Worm (Caenorhabditis elegans): ENCODE measurements around the gene F01F1.2.
A peak's percentile ranks its signal among the peaks of the same experiment; 100 is the strongest.

F01F1.2 gene

DNA sequence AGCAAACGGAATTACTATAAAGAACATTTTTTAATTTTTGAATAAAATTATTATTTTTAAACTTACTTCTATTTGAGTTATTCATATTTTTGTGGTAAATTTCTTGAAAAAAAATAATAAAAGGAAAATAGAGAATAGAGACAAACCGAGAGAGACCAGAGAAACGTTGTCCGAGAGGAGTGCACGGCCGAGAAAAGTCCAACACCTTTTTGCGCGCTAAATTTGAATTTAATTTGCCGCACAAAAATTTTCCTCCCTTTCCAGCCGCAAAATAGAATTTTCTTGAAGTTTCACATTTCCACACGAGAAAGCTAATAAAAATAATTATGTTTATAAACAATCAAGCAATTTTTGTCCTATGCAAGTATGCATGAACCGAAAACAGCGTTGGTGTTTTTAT is 6.6 kb upstream of the F01F1.2 start, which contains the start of the genes F01F1.11 and F01F1.3:
TSS of gene F01F1.11 (minus strand) at position 118 of the 400 bp plus-strand sequence.
TSS of gene F01F1.3 (plus strand) at position 179 of the 400 bp plus-strand sequence.
- TF ChIP-seq xbp-1 (tag; optimal IDR thresholded peaks at IDR 0.05): peak; percentile 89
- peak; percentile 64 for TF ChIP-seq mab-9 (GFP tag; IDR thresholded peaks at IDR 0.05)
- TF ChIP-seq nhr-76 (tag; optimal IDR thresholded peaks at IDR 0.05): no peak
- TF ChIP-seq ces-1 (GFP tag; optimal IDR thresholded peaks at IDR 0.05): no peak
- peak; percentile 89 for TF ChIP-seq swsn-7 (tag; optimal IDR thresholded peaks at IDR 0.05)
- TF ChIP-seq zag-1 (tag; optimal IDR thresholded peaks at IDR 0.05): no peak
- peak; percentile 92 for TF ChIP-seq sox-4 (tag; optimal IDR thresholded peaks at IDR 0.05)
- TF ChIP-seq ama-1 (optimal IDR thresholded peaks at IDR 0.05): no peak
- peak; percentile 85 for TF ChIP-seq lin-14 (GFP tag; optimal IDR thresholded peaks at IDR 0.05)
- peak; percentile 57 for TF ChIP-seq fos-1 (tag; optimal IDR thresholded peaks at IDR 0.05)
- TF ChIP-seq nhr-77 (tag; optimal IDR thresholded peaks at IDR 0.05): peak; percentile 54
- peak; percentile 90 for TF ChIP-seq snu-23 (GFP tag; optimal IDR thresholded peaks at IDR 0.05)
- TF ChIP-seq nhr-12 (tag; optimal IDR thresholded peaks at IDR 0.05): no peak
- TF ChIP-seq lin-35 (GFP tag; optimal IDR thresholded peaks at IDR 0.05): peak; percentile 97 to 98
- TF ChIP-seq aha-1 (tag; optimal IDR thresholded peaks at IDR 0.05): no peak
- peak; percentile 93 for TF ChIP-seq nhr-47 (tag; optimal IDR thresholded peaks at IDR 0.05)
- peak; percentile 31 for TF ChIP-seq lin-39 (tag; optimal IDR thresholded peaks at IDR 0.05)
- TF ChIP-seq hlh-4 (tag; optimal IDR thresholded peaks at IDR 0.05): peak; percentile 50
- no peak for TF ChIP-seq pqm-1 (tag; optimal IDR thresholded peaks at IDR 0.05)
- TF ChIP-seq efl-3 (GFP tag; optimal IDR thresholded peaks at IDR 0.05): peak; percentile 48
- TF ChIP-seq C34B4.2 (tag; optimal IDR thresholded peaks at IDR 0.05): no peak
- peak; percentile 91 for TF ChIP-seq irx-1 (tag; optimal IDR thresholded peaks at IDR 0.05)
- no peak for TF ChIP-seq nhr-28 (tag; optimal IDR thresholded peaks at IDR 0.05)
- TF ChIP-seq unc-30 (tag; optimal IDR thresholded peaks at IDR 0.05): no peak
- peak; percentile 2 for TF ChIP-seq snpc-4 (tag; optimal IDR thresholded peaks at IDR 0.05)
- peak; percentile 69 to 82 (median 79) for TF ChIP-seq ceh-82 (tag; optimal IDR thresholded peaks at IDR 0.05)
- peak; percentile 59 for TF ChIP-seq dsc-1 (tag; optimal IDR thresholded peaks at IDR 0.05)
- TF ChIP-seq ztf-11 (tag; optimal IDR thresholded peaks at IDR 0.05): peak in 1 of 2 experiments; percentile 95
- TF ChIP-seq dpl-1 (GFP tag; optimal IDR thresholded peaks at IDR 0.05): peak; percentile 95 to 97 (median 96)
- TF ChIP-seq C16A3.4 (tag; optimal IDR thresholded peaks at IDR 0.05): peak; percentile 81
- TF ChIP-seq lir-3 (tag; optimal IDR thresholded peaks at IDR 0.05; ENCODE audit: poor library complexity): peak; percentile 96
- TF ChIP-seq nhr-19 (GFP tag; conservative IDR thresholded peaks at IDR 0.05): peak; percentile 89
- peak; percentile 13 for TF ChIP-seq mef-2 (tag; optimal IDR thresholded peaks at IDR 0.05)
- no peak for TF ChIP-seq nhr-84 (tag; optimal IDR thresholded peaks at IDR 0.05)
- peak; percentile 86 for TF ChIP-seq C04F5.9 (tag; optimal IDR thresholded peaks at IDR 0.05)
- TF ChIP-seq alr-1 (tag; optimal IDR thresholded peaks at IDR 0.05; ENCODE audit: borderline replicate concordance): no peak
- TF ChIP-seq hlh-17 (GFP tag; optimal IDR thresholded peaks at IDR 0.05; ENCODE audit: borderline replicate concordance): no peak
- peak; percentile 79 for TF ChIP-seq unc-86 (tag; optimal IDR thresholded peaks at IDR 0.05)
- TF ChIP-seq isw-1 (GFP tag; IDR thresholded peaks at IDR 0.05): peak; percentile 78
- peak; percentile 43 for TF ChIP-seq nhr-11 (tag; optimal IDR thresholded peaks at IDR 0.05)
- TF ChIP-seq sptf-1 (tag; optimal IDR thresholded peaks at IDR 0.05): no peak
- TF ChIP-seq nhr-90 (tag; optimal IDR thresholded peaks at IDR 0.05; ENCODE audit: poor library complexity): peak; percentile 92
- TF ChIP-seq jun-1 (tag; optimal IDR thresholded peaks at IDR 0.05): peak; percentile 72
- TF ChIP-seq nhr-20 (tag; optimal IDR thresholded peaks at IDR 0.05): peak; percentile 89
- TF ChIP-seq skn-1 (tag; optimal IDR thresholded peaks at IDR 0.05): peak; percentile 70
- peak; percentile 83 for TF ChIP-seq lin-13 (GFP tag; optimal IDR thresholded peaks at IDR 0.05)
- TF ChIP-seq elt-2 (tag; optimal IDR thresholded peaks at IDR 0.05): peak; percentile 52
- TF ChIP-seq fkh-8 (tag; optimal IDR thresholded peaks at IDR 0.05): peak; percentile 83
- TF ChIP-seq rnt-1 (tag; optimal IDR thresholded peaks at IDR 0.05): peak; percentile 99
- peak; percentile 19 for TF ChIP-seq lin-15B (tag; optimal IDR thresholded peaks at IDR 0.05)
- TF ChIP-seq tbx-2 (tag; optimal IDR thresholded peaks at IDR 0.05): peak; percentile 91
- no peak for TF ChIP-seq nhr-237 (tag; optimal IDR thresholded peaks at IDR 0.05)
- peak; percentile 72 for TF ChIP-seq Y116A8C.19 (tag; optimal IDR thresholded peaks at IDR 0.05; ENCODE audit: borderline replicate concordance)
- TF ChIP-seq sup-37 (GFP tag; optimal IDR thresholded peaks at IDR 0.05): peak; percentile 12
